Fruit fly (Drosophila melanogaster): ENCODE data around the gene CG45603.

CG45603 gene

dm6 chrX:12242375-12242774 lies 32.1 kb upstream of the CG45603 start (continued):
- TF ChIP-seq dmrt11E (tag; optimal IDR thresholded peaks at IDR 0.05) (peak; percentile 73), exex (tag; optimal IDR thresholded peaks at IDR 0.05) (no peak), CG13624 (GFP tag; optimal IDR thresholded peaks at IDR 0.05) (no peak), ttk (GFP tag; IDR thresholded peaks at IDR 0.05) (peak; percentile 55; the same call in 1 of the 2 replicates), CG13296 (GFP tag; optimal IDR thresholded peaks at IDR 0.05) (no peak), CG14441 (GFP tag; IDR thresholded peaks at IDR 0.05) (0 out of 2 replicates have a peak, but pooled peaks have one; percentile 20), CG16779 (GFP tag; IDR thresholded peaks at IDR 0.05) (no peak), sim (GFP tag; IDR thresholded peaks at IDR 0.05) (peak; percentile 40; the same call in 1 of the 2 replicates), caup (GFP tag; optimal IDR thresholded peaks at IDR 0.05; ENCODE audit: severe bottlenecking) (no peak), unpg (GFP tag; optimal IDR thresholded peaks at IDR 0.05) (peak; percentile 76), CG10462 (GFP tag; optimal IDR thresholded peaks at IDR 0.05) (no peak), repo (GFP tag; optimal IDR thresholded peaks at IDR 0.05) (no peak), eve (GFP tag; optimal IDR thresholded peaks at IDR 0.05) (peak in 1 of 2 experiments; percentile 69), CG18011 (GFP tag; optimal IDR thresholded peaks at IDR 0.05) (no peak), Rx (GFP tag; IDR thresholded peaks at IDR 0.05) (no peak), ase (GFP tag; IDR thresholded peaks at IDR 0.05) (peak; percentile 51; the same call in 1 of the 3 replicates), Atf6 (GFP tag; IDR thresholded peaks at IDR 0.05) (no peak), CG12236 (GFP tag; optimal IDR thresholded peaks at IDR 0.05) (no peak), Vsx1 (GFP tag; optimal IDR thresholded peaks at IDR 0.05) (peak; percentile 11), CG2202 (tag; optimal IDR thresholded peaks at IDR 0.05) (no peak), HHEX (GFP tag; optimal IDR thresholded peaks at IDR 0.05) (peak; percentile 29), Jarid2 (GFP tag; optimal IDR thresholded peaks at IDR 0.05) (no peak), corto (GFP tag; optimal IDR thresholded peaks at IDR 0.05) (no peak), fd3F (GFP tag; optimal IDR thresholded peaks at IDR 0.05) (no peak), Abd-B (GFP tag; optimal IDR thresholded peaks at IDR 0.05) (peak; percentile 46), CG12391 (tag; optimal IDR thresholded peaks at IDR 0.05) (peak; percentile 75), CG17385 (GFP tag; optimal IDR thresholded peaks at IDR 0.05) (peak; percentile 48), salm (tag; optimal IDR thresholded peaks at IDR 0.05) (peak; percentile 18), CG42726 (GFP tag; IDR thresholded peaks at IDR 0.05; ENCODE audit: partially characterized antibody) (no peak), CG31388 (GFP tag; optimal IDR thresholded peaks at IDR 0.05) (no peak), CG4424 (GFP tag; optimal IDR thresholded peaks at IDR 0.05) (peak; percentile 73), CG13424 (tag; optimal IDR thresholded peaks at IDR 0.05) (peak; percentile 54), ewg (GFP tag; optimal IDR thresholded peaks at IDR 0.05) (peak; percentile 56), Dp (GFP tag; optimal IDR thresholded peaks at IDR 0.05) (no peak), CG10979 (tag; optimal IDR thresholded peaks at IDR 0.05) (peak; percentile 84), Ravus (GFP tag; IDR thresholded peaks at IDR 0.05) (no peak), CkIIα-i1 (GFP tag; IDR thresholded peaks at IDR 0.05) (no peak), CG17568 (GFP tag; optimal IDR thresholded peaks at IDR 0.05) (no peak), CG9797 (GFP tag; optimal IDR thresholded peaks at IDR 0.05) (no peak), CG18262 (tag; optimal IDR thresholded peaks at IDR 0.05) (peak; percentile 80), CG7963 (GFP tag; IDR thresholded peaks at IDR 0.05; ENCODE audit: partially characterized antibody) (no peak), Scr (GFP tag; IDR thresholded peaks at IDR 0.05; ENCODE audit: partially characterized antibody) (no peak), CG9817 (tag; optimal IDR thresholded peaks at IDR 0.05) (peak; percentile 11), Myb (GFP tag; optimal IDR thresholded peaks at IDR 0.05) (no peak), lmd (GFP tag; IDR thresholded peaks at IDR 0.05) (peak; percentile 54; the same call in 1 of the 2 replicates), Eip74EF (GFP tag; optimal IDR thresholded peaks at IDR 0.05) (peak in 1 of 2 experiments; percentile 40), stwl (tag; optimal IDR thresholded peaks at IDR 0.05) (no peak), CoRest (tag; optimal IDR thresholded peaks at IDR 0.05) (peak; percentile 59), kay (GFP tag; optimal IDR thresholded peaks at IDR 0.05) (no peak)
